Fruit fly (Drosophila melanogaster) whole organism, embryonic: ENCODE results near the gene Usp30.

Experiments used
- Atf3 ChIP-seq: fragments of 200-800 bp; sonication (Bioruptor generic); optimal IDR thresholded peaks from 3 replicates; lab custom pipeline; 2016; ENCODE audit warnings: missing biosample characterization, missing genetic modification characterization
- B-H1 ChIP-seq: fragments of 200-800 bp; sonication (Bioruptor generic); IDR thresholded peaks from 3 replicates; pipeline ENCODE4 v1.3.6; 2022; ENCODE audit warnings: missing biosample characterization, missing genetic modification characterization
- CG10209 ChIP-seq: fragments of 200-800 bp; sonication (Bioruptor generic); optimal IDR thresholded peaks from 3 replicates; lab custom pipeline; 2017; ENCODE audit warnings: missing biosample characterization, mild to moderate bottlenecking, missing genetic modification characterization, missing genetic modification reagents
- CG11085 ChIP-seq: fragments of 200-800 bp; sonication (Bioruptor generic); IDR thresholded peaks from 2 replicates; pipeline ENCODE4 v1.3.6; 2022; ENCODE audit warnings: missing biosample characterization, missing genetic modification characterization
- CG11696 ChIP-seq: fragments of 200-800 bp; sonication (Bioruptor generic); IDR thresholded peaks from 2 replicates; pipeline ENCODE4 v1.3.6; 2022; ENCODE audit warnings: missing biosample characterization, missing genetic modification characterization
- CG12071 ChIP-seq: fragments of 200-800 bp; sonication (Bioruptor generic); optimal IDR thresholded peaks from 3 replicates; lab custom pipeline; 2018; ENCODE audit warnings: missing biosample characterization, mild to moderate bottlenecking, missing genetic modification characterization
- CG12155 ChIP-seq: fragments of 200-800 bp; sonication (Bioruptor generic); optimal IDR thresholded peaks from 3 replicates; lab custom pipeline; 2016; ENCODE audit warnings: missing biosample characterization, missing genetic modification characterization
- CG14965 ChIP-seq: fragments of 200-800 bp; sonication (Bioruptor generic); optimal IDR thresholded peaks from 2 replicates; lab custom pipeline; 2016; ENCODE audit warnings: missing biosample characterization, missing genetic modification characterization, borderline replicate concordance
- CG1529 ChIP-seq: fragments of 200-800 bp; sonication (Bioruptor generic); optimal IDR thresholded peaks from 3 replicates; lab custom pipeline; 2018; ENCODE audit warnings: missing biosample characterization, missing genetic modification characterization
- CG16813 ChIP-seq: fragments of 200-800 bp; sonication (Bioruptor generic); IDR thresholded peaks from 3 replicates; pipeline ENCODE4 v1.3.6; 2022; ENCODE audit warnings: missing biosample characterization, missing genetic modification characterization; ENCODE audit not compliant: partially characterized antibody
- CG1832 ChIP-seq: fragments of 200-800 bp; sonication (Bioruptor generic); optimal IDR thresholded peaks from 2 replicates; lab custom pipeline; 2017; ENCODE audit warnings: missing biosample characterization, mild to moderate bottlenecking, missing genetic modification characterization, inconsistent platforms
- CG18764 ChIP-seq: fragments of 200-800 bp; sonication (Bioruptor generic); optimal IDR thresholded peaks from 3 replicates; lab custom pipeline; 2016; ENCODE audit warnings: missing biosample characterization, missing genetic modification characterization
- CG2202 ChIP-seq: fragments of 200-800 bp; sonication (Bioruptor generic); optimal IDR thresholded peaks from 2 replicates; lab custom pipeline; 2018; ENCODE audit warnings: missing biosample characterization, mild to moderate bottlenecking, missing genetic modification characterization
- CG30403 ChIP-seq: fragments of 200-800 bp; sonication (Bioruptor generic); optimal IDR thresholded peaks from 3 replicates; lab custom pipeline; 2016; ENCODE audit warnings: missing biosample characterization, missing genetic modification characterization
- CG31388 ChIP-seq: fragments of 200-800 bp; sonication (Bioruptor generic); optimal IDR thresholded peaks from 2 replicates; lab custom pipeline; 2016; ENCODE audit warnings: missing biosample characterization, missing genetic modification characterization
- CG3407 ChIP-seq: fragments of 200-800 bp; sonication (Bioruptor generic); optimal IDR thresholded peaks from 2 replicates; lab custom pipeline; 2018; ENCODE audit warnings: missing biosample characterization, mild to moderate bottlenecking, missing genetic modification characterization
- CG42726 ChIP-seq: fragments of 200-800 bp; sonication (Bioruptor generic); IDR thresholded peaks from 2 replicates; pipeline ENCODE4 v1.3.6; 2022; ENCODE audit warnings: missing biosample characterization, missing genetic modification characterization; ENCODE audit not compliant: partially characterized antibody
- CG43689 ChIP-seq: fragments of 200-800 bp; sonication (Bioruptor generic); IDR thresholded peaks from 2 replicates; pipeline ENCODE4 v1.3.6; 2022; ENCODE audit warnings: missing biosample characterization, missing genetic modification characterization
- CG6175 ChIP-seq: fragments of 200-800 bp; sonication (Bioruptor generic); IDR thresholded peaks from 3 replicates; pipeline ENCODE4 v1.3.6; 2022; ENCODE audit warnings: missing biosample characterization, missing genetic modification characterization
- CG7556 ChIP-seq: fragments of 200-800 bp; sonication (Bioruptor generic); optimal IDR thresholded peaks from 2 replicates; lab custom pipeline; 2017; ENCODE audit warnings: missing biosample characterization, mild to moderate bottlenecking, missing genetic modification characterization
- CG7745 ChIP-seq: fragments of 200-800 bp; sonication (Bioruptor generic); optimal IDR thresholded peaks from 2 replicates; lab custom pipeline; 2018; ENCODE audit warnings: missing biosample characterization, mild to moderate bottlenecking, missing genetic modification characterization, moderate library complexity
- CG9437 ChIP-seq: fragments of 200-800 bp; sonication (Bioruptor generic); optimal IDR thresholded peaks from 2 replicates; lab custom pipeline; 2018; ENCODE audit warnings: missing biosample characterization, mild to moderate bottlenecking, missing genetic modification characterization
- CG9797 ChIP-seq: fragments of 200-800 bp; sonication (Bioruptor generic); optimal IDR thresholded peaks from 3 replicates; lab custom pipeline; 2018; ENCODE audit warnings: missing biosample characterization, mild to moderate bottlenecking, missing genetic modification characterization
- CoRest ChIP-seq: fragments of 200-800 bp; sonication (Bioruptor generic); optimal IDR thresholded peaks from 3 replicates; lab custom pipeline; 2018; ENCODE audit warnings: missing biosample characterization, mild to moderate bottlenecking, missing genetic modification characterization, moderate library complexity
- Dfd ChIP-seq, 2 experiments: fragments of >200 bp; optimal IDR thresholded peaks; 2 replicates each; lab custom pipeline; 2017; ENCODE audit warnings: missing biosample characterization in 2 of 2, missing genetic modification characterization in 2 of 2
- Doc2 ChIP-seq: fragments of 200-800 bp; sonication (Bioruptor generic); IDR thresholded peaks from 2 replicates; pipeline ENCODE4 v1.3.6; 2022; ENCODE audit warnings: missing biosample characterization, missing genetic modification characterization
- Drgx ChIP-seq: fragments of 200-800 bp; sonication (Bioruptor generic); IDR thresholded peaks from 2 replicates; pipeline ENCODE4 v1.3.6; 2022; ENCODE audit warnings: missing biosample characterization, missing genetic modification characterization
- E2f1 ChIP-seq: fragments of 200-800 bp; sonication (Bioruptor generic); IDR thresholded peaks from 2 replicates; pipeline ENCODE4 v1.3.6; 2022; ENCODE audit warnings: missing biosample characterization, missing genetic modification characterization
- Elba2 ChIP-seq: fragments of 200-800 bp; sonication (Bioruptor generic); optimal IDR thresholded peaks from 3 replicates; lab custom pipeline; 2016; ENCODE audit warnings: missing biosample characterization, missing genetic modification characterization
- Gug ChIP-seq: fragments of 200-800 bp; sonication (Bioruptor generic); IDR thresholded peaks from 4 replicates; pipeline ENCODE4 v1.3.6; 2022; ENCODE audit warnings: missing biosample characterization, missing genetic modification characterization
- HHEX ChIP-seq: fragments of 200-800 bp; sonication (Bioruptor generic); optimal IDR thresholded peaks from 3 replicates; lab custom pipeline; 2017; ENCODE audit warnings: missing biosample characterization, mild to moderate bottlenecking, missing genetic modification characterization, missing genetic modification reagents
- HmgD ChIP-seq: fragments of 200-800 bp; sonication (Bioruptor generic); optimal IDR thresholded peaks from 3 replicates; lab custom pipeline; 2016; ENCODE audit warnings: missing biosample characterization, missing genetic modification characterization
- Hr78 ChIP-seq, 2 experiments: fragments of 200-800 bp in 1 of 2; fragments of >200 bp in 1 of 2; sonication (Bioruptor generic) in 1 of 2; optimal IDR thresholded peaks; 2 replicates each; lab custom pipeline; 2017 to 2019; ENCODE audit warnings: missing biosample characterization in 2 of 2, missing genetic modification characterization in 2 of 2, mild to moderate bottlenecking in 1 of 2, moderate library complexity in 1 of 2
- Oli ChIP-seq: fragments of 200-800 bp; sonication (Bioruptor generic); optimal IDR thresholded peaks from 2 replicates; lab custom pipeline; 2018; ENCODE audit warnings: missing biosample characterization, mild to moderate bottlenecking, missing genetic modification characterization, moderate library complexity
- PHDP ChIP-seq: fragments of 200-800 bp; sonication (Bioruptor generic); optimal IDR thresholded peaks from 3 replicates; lab custom pipeline; 2018; ENCODE audit warnings: missing biosample characterization, mild to moderate bottlenecking, missing genetic modification characterization, moderate library complexity
- Scr ChIP-seq: fragments of 200-800 bp; sonication (Bioruptor generic); IDR thresholded peaks from 2 replicates; pipeline ENCODE4 v1.3.6; 2022; ENCODE audit warnings: missing biosample characterization, missing genetic modification characterization; ENCODE audit not compliant: partially characterized antibody
- Side ChIP-seq: fragments of 200-800 bp; sonication (Bioruptor generic); optimal IDR thresholded peaks from 2 replicates; lab custom pipeline; 2016; ENCODE audit warnings: missing biosample characterization, missing genetic modification characterization
- ato ChIP-seq: fragments of 200-800 bp; sonication (Bioruptor generic); IDR thresholded peaks from 2 replicates; pipeline ENCODE4 v1.3.6; 2022; ENCODE audit warnings: missing biosample characterization, missing genetic modification characterization; ENCODE audit not compliant: partially characterized antibody
- btn ChIP-seq: fragments of 200-800 bp; sonication (Bioruptor generic); optimal IDR thresholded peaks from 2 replicates; lab custom pipeline; 2016; ENCODE audit warnings: missing biosample characterization, missing genetic modification characterization
- chm ChIP-seq: fragments of 200-800 bp; sonication (Bioruptor generic); IDR thresholded peaks from 2 replicates; pipeline ENCODE4 v1.3.6; 2022; ENCODE audit warnings: missing biosample characterization, missing genetic modification characterization
- fd102C ChIP-seq: fragments of 200-800 bp; sonication (Bioruptor generic); optimal IDR thresholded peaks from 2 replicates; lab custom pipeline; 2018; ENCODE audit warnings: missing biosample characterization, mild to moderate bottlenecking, missing genetic modification characterization, moderate library complexity
- fd64A ChIP-seq: fragments of 200-800 bp; sonication (Bioruptor generic); optimal IDR thresholded peaks from 3 replicates; lab custom pipeline; 2018; ENCODE audit warnings: missing biosample characterization, mild to moderate bottlenecking, missing genetic modification characterization
- grau ChIP-seq: fragments of 200-800 bp; optimal IDR thresholded peaks from 3 replicates; lab custom pipeline; 2019; ENCODE audit warnings: missing biosample characterization, mild to moderate bottlenecking, missing genetic modification characterization, moderate library complexity
- insv ChIP-seq, 2 experiments: fragments of 200-800 bp; sonication (Bioruptor generic); optimal IDR thresholded peaks; 3 replicates each; lab custom pipeline; 2016 to 2018; ENCODE audit warnings: missing biosample characterization in 2 of 2, missing genetic modification characterization in 2 of 2
- jumu ChIP-seq: fragments of 200-800 bp; sonication (Bioruptor generic); optimal IDR thresholded peaks from 3 replicates; lab custom pipeline; 2016; ENCODE audit warnings: missing biosample characterization, missing genetic modification characterization
- ken ChIP-seq: fragments of 200-800 bp; sonication (Bioruptor generic); IDR thresholded peaks from 3 replicates; pipeline ENCODE4 v1.3.6; 2022; ENCODE audit warnings: missing biosample characterization, missing genetic modification characterization
- lov ChIP-seq, 2 experiments: fragments of 200-800 bp in 1 of 2; fragments of >200 bp in 1 of 2; sonication (Bioruptor generic) in 1 of 2; IDR thresholded peaks in 1 of 2; optimal IDR thresholded peaks in 1 of 2; 2 replicates in 1 of 2; 3 replicates in 1 of 2; pipeline versions ENCODE4 v1.3.6 to Lab custom; 2017 to 2022; ENCODE audit warnings: missing biosample characterization in 1 of 2, missing genetic modification characterization in 1 of 2
- trh ChIP-seq: fragments of 200-800 bp; sonication (Bioruptor generic); optimal IDR thresholded peaks from 2 replicates; lab custom pipeline; 2016; ENCODE audit warnings: missing biosample characterization, missing genetic modification characterization
- zen ChIP-seq: fragments of 200-800 bp; sonication (Bioruptor generic); optimal IDR thresholded peaks from 3 replicates; lab custom pipeline; 2018; ENCODE audit warnings: missing biosample characterization, mild to moderate bottlenecking, missing genetic modification characterization, moderate library complexity

Gene Usp30

DNA sequence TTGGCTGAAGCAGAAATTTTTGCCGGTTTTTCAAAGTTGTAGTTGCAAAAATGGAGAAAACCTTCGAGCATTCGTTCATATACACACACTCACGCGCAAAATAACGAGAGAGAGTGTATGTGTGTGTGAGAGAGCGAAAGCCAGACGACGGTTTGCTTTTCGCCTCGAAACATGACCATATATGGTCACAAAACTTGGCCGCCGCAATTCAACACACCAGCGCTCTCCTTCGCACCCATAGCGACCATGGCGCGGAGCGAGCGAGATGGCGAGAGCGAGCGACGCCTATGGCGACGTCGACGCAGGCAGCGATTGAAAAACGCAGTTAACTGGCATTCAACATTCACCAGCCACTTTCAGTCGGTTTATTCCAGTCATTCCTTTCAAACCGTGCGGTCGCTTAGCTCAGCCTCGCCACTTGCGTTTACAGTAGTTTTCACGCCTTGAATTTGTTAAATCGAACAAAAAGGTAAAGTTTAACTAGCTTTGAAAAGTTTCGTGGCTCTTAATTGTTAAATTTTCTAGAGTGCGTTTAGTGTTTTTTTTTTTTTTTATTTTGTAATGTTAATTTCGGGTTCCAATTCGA is 22.1 kb upstream of the Usp30 start (continued):
- TF ChIP-seq btn (GFP tag; lab: Kevin White, UChicago) (no peak), CG12071 (GFP tag; lab: Kevin White, UChicago) (no peak), CG43689 (GFP tag; lab: Robert Waterston, UW) (no peak), Atf3 (GFP tag; lab: Kevin White, UChicago) (no peak), zen (peak; percentile 5), CG2202 (tag; lab: Kevin White, UChicago) (no peak), CG11696 (0 out of 2 replicates have a peak, but pooled peaks have one; percentile 11), CG11085 (GFP tag; lab: Robert Waterston, UW) (no peak), CG31388 (no peak), insv (GFP tag; optimal IDR thresholded peaks at IDR 0.05; lab: Kevin White, UChicago) (peak in 1 of 2 experiments; percentile 37), CG16813 (GFP tag; lab: Robert Waterston, UW) (no peak), trh (no peak), CG1832 (GFP tag; lab: Kevin White, UChicago) (peak; percentile 95), CG3407 (GFP tag; lab: Kevin White, UChicago) (peak; percentile 2), CG7745 (no peak), CG9797 (GFP tag; lab: Kevin White, UChicago) (no peak), Hr78 (GFP tag; optimal IDR thresholded peaks at IDR 0.05; lab: Kevin White, UChicago) (no peak), CG9437 (GFP tag; lab: Kevin White, UChicago) (no peak), CG42726 (0 out of 2 replicates have a peak, but pooled peaks have one; percentile 13), B-H1 (GFP tag; lab: Robert Waterston, UW) (no peak; the same call in 2 of the 3 replicates), jumu (GFP tag; lab: Kevin White, UChicago) (peak; percentile 15), lov (optimal IDR thresholded peaks at IDR 0.05; lab: Kevin White, UChicago) (no peak), lov (GFP tag; IDR thresholded peaks at IDR 0.05; lab: Robert Waterston, UW) (no peak), Gug (0 out of 4 replicates have a peak, but pooled peaks have one; percentile 13), HHEX (GFP tag; lab: Kevin White, UChicago) (no peak), Side (GFP tag; lab: Kevin White, UChicago) (peak; percentile 33), fd102C (GFP tag; lab: Kevin White, UChicago) (no peak), CG14965 (GFP tag; lab: Kevin White, UChicago) (no peak), chm (GFP tag; lab: Robert Waterston, UW) (peak; percentile 64; the same call in 1 of the 2 replicates), Oli (no peak), ken (GFP tag; lab: Robert Waterston, UW) (no peak), CG1529 (GFP tag; lab: Kevin White, UChicago) (no peak), CoRest (no peak), Elba2 (GFP tag; lab: Kevin White, UChicago) (no peak), Doc2 (GFP tag; lab: Robert Waterston, UW) (no peak), E2f1 (GFP tag; lab: Robert Waterston, UW) (no peak), CG10209 (GFP tag; lab: Kevin White, UChicago) (peak; percentile 33), PHDP (tag; lab: Kevin White, UChicago) (peak; percentile 15), CG12155 (peak; percentile 38), CG18764 (GFP tag; lab: Kevin White, UChicago) (no peak), Scr (GFP tag; lab: Robert Waterston, UW) (peak; percentile 46; the same call in 1 of the 2 replicates), fd64A (GFP tag; lab: Kevin White, UChicago) (no peak), HmgD (GFP tag; lab: Kevin White, UChicago) (peak; percentile 59), CG30403 (GFP tag; lab: Kevin White, UChicago) (no peak), Drgx (GFP tag; lab: Robert Waterston, UW) (0 out of 2 replicates have a peak, but pooled peaks have one; percentile 38), CG7556 (GFP tag; lab: Kevin White, UChicago) (no peak), CG6175 (GFP tag; lab: Robert Waterston, UW) (0 out of 3 replicates have a peak, but pooled peaks have one; percentile 47), ato (GFP tag; lab: Robert Waterston, UW) (0 out of 2 replicates have a peak, but pooled peaks have one; percentile 20), grau (tag; lab: Kevin White, UChicago) (peak; percentile 8), Dfd (GFP tag; optimal IDR thresholded peaks at IDR 0.05; lab: Kevin White, UChicago) (no peak)
